Worm (Caenorhabditis elegans) whole organism, L4/young adult: ENCODE results near the gene nhr-173.

ENCODE experiments used
- W03F9.2 ChIP-seq: fragments of 150-350 bp; optimal IDR thresholded peaks from 2 replicates; lab custom pipeline; 2014; ENCODE audit warnings: missing biosample characterization, missing genetic modification characterization
- dao-5 ChIP-seq: sonication (generic microtip); optimal IDR thresholded peaks from 2 replicates; lab custom pipeline; 2016; ENCODE audit warnings: missing genotype, missing genetic modification characterization, moderate library complexity, missing compliant biosample characterization
- him-1 ChIP-seq: sonication (generic microtip); optimal IDR thresholded peaks from 2 replicates; lab custom pipeline; 2016; ENCODE audit warnings: missing genotype, missing genetic modification reagents, missing genetic modification characterization, missing compliant biosample characterization

ce11 chrX:6669366-6669765, 14.0 kb downstream of the nhr-173 start:
- no peak for TF ChIP-seq dao-5
- TF ChIP-seq him-1 (tag; lab: Kevin White, UChicago) = no peak
- no peak for TF ChIP-seq W03F9.2 (tag; lab: Kevin White, UChicago)
